Fruit fly (Drosophila melanogaster) whole organism, wandering third instar larva: ENCODE results near the gene CG9921.

ENCODE experiments used
- Abd-B ChIP-seq: fragments of >200 bp; optimal IDR thresholded peaks from 2 replicates; lab custom pipeline; 2017; ENCODE audit warnings: missing biosample characterization, missing genetic modification characterization
- CG32264 ChIP-seq: fragments of 200-800 bp; sonication (Bioruptor generic); optimal IDR thresholded peaks from 2 replicates; lab custom pipeline; 2016; ENCODE audit warnings: missing biosample characterization, missing genetic modification characterization
- CG9705 ChIP-seq: fragments of 200-800 bp; sonication (Bioruptor generic); optimal IDR thresholded peaks from 2 replicates; lab custom pipeline; 2018; ENCODE audit warnings: missing biosample characterization, mild to moderate bottlenecking, missing genetic modification characterization
- CrebA ChIP-seq: fragments of 200-800 bp; sonication (Bioruptor generic); optimal IDR thresholded peaks from 2 replicates; lab custom pipeline; 2016; ENCODE audit warnings: missing biosample characterization, mild to moderate bottlenecking, missing genetic modification characterization, borderline replicate concordance
- Dfd ChIP-seq: fragments of >200 bp; optimal IDR thresholded peaks from 2 replicates; lab custom pipeline; 2017; ENCODE audit warnings: missing biosample characterization, missing genetic modification characterization
- Dif ChIP-seq: fragments of 200-275, 200-300 bp; sonication (Bioruptor generic); optimal IDR thresholded peaks from 2 replicates; lab custom pipeline; 2018; ENCODE audit warnings: missing biosample characterization, missing genetic modification characterization; ENCODE audit not compliant: partially characterized antibody
- GATAd ChIP-seq: sonication (Bioruptor generic); optimal IDR thresholded peaks from 2 replicates; lab custom pipeline; 2016; ENCODE audit warnings: missing biosample characterization, missing genetic modification characterization
- HLH106 ChIP-seq: fragments of 200-800 bp; optimal IDR thresholded peaks from 3 replicates; lab custom pipeline; 2019; ENCODE audit warnings: missing biosample characterization, mild to moderate bottlenecking, missing genetic modification characterization, moderate library complexity
- Hnf4 ChIP-seq: fragments of 200-800 bp; sonication (Bioruptor generic); optimal IDR thresholded peaks from 2 replicates; lab custom pipeline; 2016; ENCODE audit warnings: missing biosample characterization, mild to moderate bottlenecking, missing genetic modification characterization
- Hr78 ChIP-seq: fragments of >200 bp; optimal IDR thresholded peaks from 2 replicates; lab custom pipeline; 2017; ENCODE audit warnings: missing biosample characterization, missing genetic modification characterization
- Hr83 ChIP-seq: fragments of 200-300 bp; sonication (Bioruptor generic); optimal IDR thresholded peaks from 2 replicates; lab custom pipeline; 2016; ENCODE audit warnings: missing biosample characterization, mild to moderate bottlenecking, missing genetic modification characterization, moderate library complexity; ENCODE audit not compliant: poor library complexity, severe bottlenecking
- Jra ChIP-seq: sonication (Bioruptor generic); optimal IDR thresholded peaks from 2 replicates; lab custom pipeline; 2016; ENCODE audit warnings: missing biosample characterization, missing genetic modification characterization
- Mio ChIP-seq: sonication (Bioruptor generic); optimal IDR thresholded peaks from 2 replicates; lab custom pipeline; 2016; ENCODE audit warnings: missing biosample characterization, missing genetic modification characterization
- Myc ChIP-seq: fragments of >200 bp; optimal IDR thresholded peaks from 2 replicates; lab custom pipeline; 2017
- N ChIP-seq: fragments of >200 bp; optimal IDR thresholded peaks from 2 replicates; lab custom pipeline; 2018; ENCODE audit warnings: missing biosample characterization, missing external identifiers, missing genetic modification characterization
- OdsH ChIP-seq: fragments of 200-800 bp; sonication (Bioruptor generic); optimal IDR thresholded peaks from 2 replicates; lab custom pipeline; 2016; ENCODE audit warnings: missing biosample characterization, mild to moderate bottlenecking, missing genetic modification characterization
- Rel ChIP-seq, 2 experiments: fragments of 200-800 bp; sonication (Bioruptor generic) in 1 of 2; optimal IDR thresholded peaks; 2 replicates in 1 of 2; 3 replicates in 1 of 2; lab custom pipeline; 2016 to 2019; ENCODE audit warnings: mild to moderate bottlenecking in 2 of 2, missing biosample characterization in 2 of 2, missing genetic modification characterization in 2 of 2, moderate library complexity in 1 of 2
- Sp1 ChIP-seq: fragments of 200-800 bp; sonication (Bioruptor generic); optimal IDR thresholded peaks from 3 replicates; lab custom pipeline; 2019; ENCODE audit warnings: missing biosample characterization, mild to moderate bottlenecking, missing genetic modification characterization, moderate library complexity
- Vsx2 ChIP-seq: fragments of 200-300, 225-300 bp; sonication (Bioruptor generic); optimal IDR thresholded peaks from 2 replicates; lab custom pipeline; 2018; ENCODE audit warnings: missing biosample characterization, missing genetic modification characterization; ENCODE audit not compliant: partially characterized antibody
- br ChIP-seq: fragments of 200-800 bp; sonication (Bioruptor generic); optimal IDR thresholded peaks from 2 replicates; lab custom pipeline; 2016; ENCODE audit warnings: missing biosample characterization, missing genetic modification characterization
- brk ChIP-seq: fragments of 200-800 bp; sonication (Bioruptor generic); optimal IDR thresholded peaks from 2 replicates; lab custom pipeline; 2016; ENCODE audit warnings: missing biosample characterization, mild to moderate bottlenecking, missing genetic modification characterization
- dl ChIP-seq, 2 experiments: fragments of 175-275, 200-275 bp in 1 of 2; fragments of 200-275 bp in 1 of 2; sonication (Bioruptor generic); optimal IDR thresholded peaks; lab custom pipeline; 2018; ENCODE audit warnings: mild to moderate bottlenecking in 2 of 2, missing biosample characterization in 2 of 2, missing genetic modification characterization in 2 of 2, moderate library complexity in 2 of 2; ENCODE audit not compliant: partially characterized antibody in 2 of 2, insufficient read depth in 1 of 2
- dmrt93B ChIP-seq: fragments of 200-800 bp; sonication (Bioruptor generic); optimal IDR thresholded peaks from 2 replicates; lab custom pipeline; 2018; ENCODE audit warnings: missing biosample characterization, mild to moderate bottlenecking, missing genetic modification characterization
- dsf ChIP-seq: sonication (Bioruptor generic); optimal IDR thresholded peaks from 2 replicates; lab custom pipeline; 2016; ENCODE audit warnings: missing biosample characterization, missing genetic modification characterization, borderline replicate concordance
- ey ChIP-seq: fragments of 200-800 bp; sonication (Bioruptor generic); optimal IDR thresholded peaks from 2 replicates; lab custom pipeline; 2016; ENCODE audit warnings: missing biosample characterization, missing genetic modification characterization
- foxo ChIP-seq, 2 experiments: fragments of 200-800 bp; sonication (Bioruptor generic); optimal IDR thresholded peaks; 2 replicates in 1 of 2; 3 replicates in 1 of 2; lab custom pipeline; 2016 to 2017; ENCODE audit warnings: missing biosample characterization in 2 of 2, missing genetic modification characterization in 2 of 2
- fru ChIP-seq: fragments of 200-800 bp; sonication (Bioruptor generic); optimal IDR thresholded peaks from 3 replicates; lab custom pipeline; 2016; ENCODE audit warnings: missing biosample characterization, mild to moderate bottlenecking, missing genetic modification characterization
- h ChIP-seq: fragments of 200-800 bp; sonication (Bioruptor generic); optimal IDR thresholded peaks from 3 replicates; lab custom pipeline; 2016; ENCODE audit warnings: missing biosample characterization, mild to moderate bottlenecking, missing genetic modification characterization
- jim ChIP-seq: fragments of 175-275, 200-325 bp; sonication (Bioruptor generic); optimal IDR thresholded peaks from 2 replicates; lab custom pipeline; 2016; ENCODE audit warnings: missing biosample characterization, mild to moderate bottlenecking, missing genetic modification characterization
- lola ChIP-seq: fragments of >200 bp; optimal IDR thresholded peaks from 2 replicates; lab custom pipeline; 2017; ENCODE audit warnings: missing biosample characterization, missing genetic modification characterization
- pan ChIP-seq: fragments of >200 bp; optimal IDR thresholded peaks from 2 replicates; lab custom pipeline; 2017
- psq ChIP-seq: fragments of 200-800 bp; sonication (Bioruptor generic); optimal IDR thresholded peaks from 3 replicates; lab custom pipeline; 2017; ENCODE audit warnings: missing biosample characterization, mild to moderate bottlenecking, missing genetic modification characterization, moderate library complexity
- rgr ChIP-seq: fragments of 200-800 bp; sonication (Bioruptor generic); optimal IDR thresholded peaks from 3 replicates; lab custom pipeline; 2016; ENCODE audit warnings: missing biosample characterization, mild to moderate bottlenecking, missing genetic modification characterization
- sage ChIP-seq: fragments of 200-800 bp; sonication (Bioruptor generic); optimal IDR thresholded peaks from 2 replicates; lab custom pipeline; 2016; ENCODE audit warnings: missing biosample characterization, mild to moderate bottlenecking, missing genetic modification characterization
- sv ChIP-seq: fragments of 200-800 bp; sonication (Bioruptor generic); optimal IDR thresholded peaks from 3 replicates; lab custom pipeline; 2016; ENCODE audit warnings: missing biosample characterization, missing genetic modification characterization
- tai ChIP-seq: sonication (Bioruptor generic); optimal IDR thresholded peaks from 2 replicates; lab custom pipeline; 2016; ENCODE audit warnings: missing biosample characterization, missing genetic modification characterization
- usp ChIP-seq: fragments of >200 bp; optimal IDR thresholded peaks from 2 replicates; lab custom pipeline; 2017; ENCODE audit warnings: missing biosample characterization, missing genetic modification characterization
- woc ChIP-seq: sonication (Bioruptor generic); optimal IDR thresholded peaks from 2 replicates; lab custom pipeline; 2016; ENCODE audit warnings: missing biosample characterization, mild to moderate bottlenecking, missing genetic modification characterization

Gene CG9921

dm6 chrX:16361306-16361705 lies 27.9 kb upstream of the CG9921 start, which contains the start of gene nonA:
Gene nonA (plus strand): TSS chrX:16361569.
- no peak for TF ChIP-seq CG32264 (GFP tag; lab: Kevin White, UChicago)
- peak; percentile 20 for TF ChIP-seq Hnf4 (GFP tag; lab: Kevin White, UChicago)
- TF ChIP-seq Hr78 (GFP tag; lab: Kevin White, UChicago): no peak
- peak; percentile 38 for TF ChIP-seq fru
- TF ChIP-seq woc (GFP tag; lab: Kevin White, UChicago): peak; percentile 54
- peak; percentile 5 for TF ChIP-seq N (GFP tag; lab: Kevin White, UChicago)
- no peak for TF ChIP-seq sv (GFP tag; lab: Kevin White, UChicago)
- TF ChIP-seq jim (GFP tag; lab: Kevin White, UChicago): no peak
- TF ChIP-seq Myc (lab: Kevin White, UChicago): no peak
- TF ChIP-seq HLH106 (tag; lab: Kevin White, UChicago): no peak
- TF ChIP-seq, all 38 proteins: peak for 4

dm6 chrX:16358670-16359320 lies 25.4 kb upstream of the CG9921 start, which contains the start of the genes U2af50 and PIG-Q:
Gene U2af50 (minus strand): TSS chrX:16359039.
Gene PIG-Q (plus strand): TSS chrX:16359143.
- TF ChIP-seq psq (peak; percentile 82), woc (GFP tag; lab: Kevin White, UChicago) (peak; percentile 45), lola (GFP tag; lab: Kevin White, UChicago) (no peak), usp (GFP tag; lab: Kevin White, UChicago) (no peak), HLH106 (tag; lab: Kevin White, UChicago) (peak; percentile 92), GATAd (GFP tag; lab: Kevin White, UChicago) (peak; percentile 26), foxo (GFP tag; optimal IDR thresholded peaks at IDR 0.05; lab: Kevin White, UChicago) (peak in 1 of 2 experiments; percentile 86), Dif (GFP tag; lab: Kevin White, UChicago) (peak; percentile 5), rgr (peak; percentile 82), Hr78 (GFP tag; lab: Kevin White, UChicago) (no peak), Abd-B (GFP tag; lab: Kevin White, UChicago) (no peak), CG9705 (GFP tag; lab: Kevin White, UChicago) (peak; percentile 84), Hr83 (GFP tag; lab: Kevin White, UChicago) (no peak), sage (GFP tag; lab: Kevin White, UChicago) (peak; percentile 51), Rel (GFP tag; optimal IDR thresholded peaks at IDR 0.05; lab: Kevin White, UChicago) (peak; percentile 14), Rel (tag; optimal IDR thresholded peaks at IDR 0.05; lab: Kevin White, UChicago) (peak; percentile 74), Dfd (GFP tag; lab: Kevin White, UChicago) (no peak), pan (no peak), fru (no peak), dmrt93B (no peak), h (GFP tag; lab: Kevin White, UChicago) (no peak), OdsH (GFP tag; lab: Kevin White, UChicago) (peak; percentile 63), CrebA (GFP tag; lab: Kevin White, UChicago) (no peak), jim (GFP tag; lab: Kevin White, UChicago) (no peak), Sp1 (GFP tag; lab: Kevin White, UChicago) (peak; percentile 90), CG32264 (GFP tag; lab: Kevin White, UChicago) (no peak), tai (GFP tag; lab: Kevin White, UChicago) (no peak), dl (GFP tag; optimal IDR thresholded peaks at IDR 0.05; lab: Kevin White, UChicago; ENCODE audit: insufficient read depth in 1 of 2, partially characterized antibody in 2 of 2) (no peak), sv (GFP tag; lab: Kevin White, UChicago) (peak; percentile 76), Myc (lab: Kevin White, UChicago) (peak; percentile 5), brk (GFP tag; lab: Kevin White, UChicago) (no peak), Hnf4 (GFP tag; lab: Kevin White, UChicago) (peak; percentile 76), Vsx2 (GFP tag; lab: Kevin White, UChicago) (no peak), N (GFP tag; lab: Kevin White, UChicago) (no peak), Jra (GFP tag; lab: Kevin White, UChicago) (no peak), ey (peak; percentile 56), dsf (GFP tag; lab: Kevin White, UChicago) (no peak), Mio (no peak), br (GFP tag; lab: Kevin White, UChicago) (no peak)
